Fruit fly (Drosophila melanogaster): ENCODE data around the gene Gbeta13F.

The Gbeta13F gene

dm6 chrX:15889780-15890608 lies 30.1 kb downstream of the Gbeta13F start, which contains the start of the genes MSBP and CG15916 (continued):
- no peak for TF ChIP-seq CG4360 (GFP tag; IDR thresholded peaks at IDR 0.05)
- no peak for TF ChIP-seq CHES-1-like (GFP tag; optimal IDR thresholded peaks at IDR 0.05)
- TF ChIP-seq wek (GFP tag; optimal IDR thresholded peaks at IDR 0.05), result no peak
- TF ChIP-seq CG10209 (GFP tag; optimal IDR thresholded peaks at IDR 0.05), result peak; percentile 57
- no peak for TF ChIP-seq unpg (GFP tag; optimal IDR thresholded peaks at IDR 0.05)
- no peak for TF ChIP-seq Optix (GFP tag; IDR thresholded peaks at IDR 0.05)
- TF ChIP-seq H15 (GFP tag; IDR thresholded peaks at IDR 0.05), result no peak
- TF ChIP-seq CG5953 (GFP tag; IDR thresholded peaks at IDR 0.05), result no peak

- TF ChIP-seq dm (GFP tag; optimal IDR thresholded peaks at IDR 0.05) (peak; percentile 26), dati (GFP tag; IDR thresholded peaks at IDR 0.05) (no peak), CG17912 (GFP tag; optimal IDR thresholded peaks at IDR 0.05) (no peak), CkIIα-i1 (GFP tag; IDR thresholded peaks at IDR 0.05) (no peak), CG13624 (GFP tag; optimal IDR thresholded peaks at IDR 0.05) (peak; percentile 19), nau (GFP tag; optimal IDR thresholded peaks at IDR 0.05) (no peak), CG9727 (GFP tag; optimal IDR thresholded peaks at IDR 0.05) (no peak), Xrp1 (GFP tag; IDR thresholded peaks at IDR 0.05) (no peak), BtbVII (GFP tag; optimal IDR thresholded peaks at IDR 0.05) (no peak), CG6765 (GFP tag; optimal IDR thresholded peaks at IDR 0.05) (no peak), scrt (GFP tag; optimal IDR thresholded peaks at IDR 0.05) (peak; percentile 13), HmgD (GFP tag; optimal IDR thresholded peaks at IDR 0.05) (peak; percentile 43), CG3995 (GFP tag; optimal IDR thresholded peaks at IDR 0.05) (peak; percentile 9), Vsx1 (GFP tag; optimal IDR thresholded peaks at IDR 0.05) (peak; percentile 20), Rx (GFP tag; IDR thresholded peaks at IDR 0.05) (no peak), CG10543 (GFP tag; optimal IDR thresholded peaks at IDR 0.05) (peak; percentile 10), bab2 (GFP tag; optimal IDR thresholded peaks at IDR 0.05) (no peak), sob (GFP tag; IDR thresholded peaks at IDR 0.05) (peak; percentile 35; the same call in 1 of the 2 replicates), nmo (GFP tag; optimal IDR thresholded peaks at IDR 0.05) (peak; percentile 62), Fer3 (tag; optimal IDR thresholded peaks at IDR 0.05) (peak; percentile 9), Opbp (GFP tag; IDR thresholded peaks at IDR 0.05; ENCODE audit: partially characterized antibody) (peak; percentile 98), stwl (tag; optimal IDR thresholded peaks at IDR 0.05) (peak; percentile 89), CG4328 (GFP tag; optimal IDR thresholded peaks at IDR 0.05) (no peak), MESR4 (GFP tag; optimal IDR thresholded peaks at IDR 0.05) (peak; percentile 72), CG15514 (GFP tag; optimal IDR thresholded peaks at IDR 0.05) (peak; percentile 60), pho (GFP tag; optimal IDR thresholded peaks at IDR 0.05) (peak; percentile 33), fd3F (GFP tag; optimal IDR thresholded peaks at IDR 0.05) (no peak), CG1603 (tag; optimal IDR thresholded peaks at IDR 0.05) (peak; percentile 79), CG17361 (GFP tag; IDR thresholded peaks at IDR 0.05) (peak; percentile 26; the same call in 1 of the 3 replicates), Sry-β (GFP tag; optimal IDR thresholded peaks at IDR 0.05) (no peak), Aef1 (GFP tag; IDR thresholded peaks at IDR 0.05) (no peak), CG6791 (GFP tag; IDR thresholded peaks at IDR 0.05; ENCODE audit: partially characterized antibody) (peak; percentile 99), Sin3A (optimal IDR thresholded peaks at IDR 0.05) (peak; percentile 52), hbn (GFP tag; IDR thresholded peaks at IDR 0.05; ENCODE audit: partially characterized antibody) (peak; percentile 96), CG15073 (GFP tag; optimal IDR thresholded peaks at IDR 0.05) (no peak), Asciz (GFP tag; optimal IDR thresholded peaks at IDR 0.05) (no peak), gsb (GFP tag; IDR thresholded peaks at IDR 0.05) (no peak), zen2 (GFP tag; IDR thresholded peaks at IDR 0.05; ENCODE audit: partially characterized antibody) (peak; percentile 97; the same call in 2 of the 3 replicates)
These were observed 31.9 kb downstream of the Gbeta13F start, which contains the start of gene shi for dm6 chrX:15891606-15892345. TSS of gene shi (plus strand) at chrX:15892116.

All from whole organism, embryonic.